Worm (Caenorhabditis elegans) whole organism, mixed stage, embryonic: ENCODE measurements around the gene ddn-2.

ENCODE experiments used
- M03D4.4 ChIP-seq: sonication (generic microtip); optimal IDR thresholded peaks from 2 replicates; lab custom pipeline; 2017; ENCODE audit warnings: mild to moderate bottlenecking, missing genetic modification characterization, missing compliant biosample characterization
- blmp-1 ChIP-seq: fragments of 150-350 bp; optimal IDR thresholded peaks from 2 replicates; lab custom pipeline; 2014; ENCODE audit warnings: missing biosample characterization, missing genetic modification characterization
- elt-1 ChIP-seq: sonication (generic microtip); optimal IDR thresholded peaks from 2 replicates; lab custom pipeline; 2017; ENCODE audit warnings: missing genetic modification characterization, mild to moderate bottlenecking, missing compliant biosample characterization, antibody characterized with exemption, moderate library complexity, borderline replicate concordance; ENCODE audit not compliant: insufficient read depth
- lin-13 ChIP-seq: fragments of 150-350 bp; optimal IDR thresholded peaks from 2 replicates; lab custom pipeline; 2014; ENCODE audit warnings: missing biosample characterization, missing genetic modification characterization
- lsy-2 ChIP-seq: fragments of 150-350 bp; optimal IDR thresholded peaks from 2 replicates; lab custom pipeline; 2014; ENCODE audit warnings: missing biosample characterization, missing genetic modification characterization
- nhr-237 ChIP-seq: fragments of 150-350 bp; optimal IDR thresholded peaks from 2 replicates; lab custom pipeline; 2014; ENCODE audit warnings: missing biosample characterization, missing genetic modification characterization
- pha-4 ChIP-seq: fragments of 150-350 bp; optimal IDR thresholded peaks from 2 replicates; lab custom pipeline; 2018; ENCODE audit warnings: missing biosample characterization, missing genetic modification reagents, missing genetic modification characterization
- unc-39 ChIP-seq: fragments of 150-350 bp; optimal IDR thresholded peaks from 2 replicates; lab custom pipeline; 2014; ENCODE audit warnings: missing biosample characterization, missing genetic modification characterization
- unc-62 ChIP-seq: fragments of 150-350 bp; optimal IDR thresholded peaks from 2 replicates; lab custom pipeline; 2014; ENCODE audit warnings: missing biosample characterization, missing genetic modification reagents, missing genetic modification characterization
- zip-8 ChIP-seq: fragments of 150-350 bp; optimal IDR thresholded peaks from 2 replicates; lab custom pipeline; 2014; ENCODE audit warnings: missing biosample characterization, missing genetic modification characterization

- no peak for TF ChIP-seq M03D4.4 (tag; lab: Kevin White, UChicago)
- no peak for TF ChIP-seq elt-1 (tag; lab: Kevin White, UChicago)
- no peak for TF ChIP-seq unc-62 (GFP tag; lab: Kevin White, UChicago)
- no peak for TF ChIP-seq lin-13
- TF ChIP-seq nhr-237, result no peak
- no peak for TF ChIP-seq unc-39 (tag; lab: Kevin White, UChicago)
- no peak for TF ChIP-seq zip-8 (tag; lab: Kevin White, UChicago)
- TF ChIP-seq blmp-1, result no peak
- no peak for TF ChIP-seq pha-4 (tag; lab: Kevin White, UChicago)
- no peak for TF ChIP-seq lsy-2
Observed at ce11 chrII:12928241-12928640, 19.4 kb downstream of the ddn-2 start, which contains the start of gene F58G1.3.
